Worm (Caenorhabditis elegans) whole organism, late embryonic: ENCODE data around the gene mdt-4.
"Not testable (repeated sequence)": the region's sequence is repeated elsewhere in the genome, so short reads cannot be mapped to it uniquely, and the experiment has no call there.

Experiments used
- C38D4.7 ChIP-seq: fragments of 200-800 bp; sonication (Bioruptor generic); optimal IDR thresholded peaks from 2 replicates; lab custom pipeline; 2018; ENCODE audit warnings: mild to moderate bottlenecking, missing genetic modification characterization, moderate library complexity, missing compliant biosample characterization
- F13H6.1 ChIP-seq: sonication (generic microtip); optimal IDR thresholded peaks from 2 replicates; lab custom pipeline; 2016; ENCODE audit warnings: missing genetic modification characterization, missing compliant biosample characterization
- K09A11.1 ChIP-seq: sonication (generic microtip); optimal IDR thresholded peaks from 2 replicates; lab custom pipeline; 2017; ENCODE audit warnings: antibody characterized with exemption, mild to moderate bottlenecking, missing genetic modification characterization, missing compliant biosample characterization; ENCODE audit not compliant: insufficient read depth
- ceh-14 ChIP-seq: sonication (generic microtip); optimal IDR thresholded peaks from 2 replicates; lab custom pipeline; 2016; ENCODE audit warnings: missing genotype, missing genetic modification characterization, missing compliant biosample characterization
- ceh-18 ChIP-seq: sonication (generic microtip); optimal IDR thresholded peaks from 2 replicates; lab custom pipeline; 2016; ENCODE audit warnings: missing genetic modification characterization, missing compliant biosample characterization
- ceh-2 ChIP-seq: sonication (generic microtip); optimal IDR thresholded peaks from 2 replicates; lab custom pipeline; 2016; ENCODE audit warnings: missing genotype, missing genetic modification characterization, missing compliant biosample characterization
- ceh-24 ChIP-seq: sonication (generic microtip); optimal IDR thresholded peaks from 2 replicates; lab custom pipeline; 2016; ENCODE audit warnings: mild to moderate bottlenecking, missing genetic modification characterization, missing compliant biosample characterization
- ceh-45 ChIP-seq: fragments of 200-800 bp; sonication (Bioruptor generic); IDR thresholded peaks from 2 replicates; pipeline ENCODE4 v1.3.6; 2022; ENCODE audit warnings: missing genetic modification reagents, missing genetic modification characterization, missing compliant biosample characterization
- ceh-48 ChIP-seq: sonication (generic microtip); optimal IDR thresholded peaks from 2 replicates; lab custom pipeline; 2016; ENCODE audit warnings: missing genetic modification characterization, inconsistent platforms, missing compliant biosample characterization
- ceh-6 ChIP-seq: fragments of 200-800 bp; sonication (Bioruptor generic); optimal IDR thresholded peaks from 2 replicates; lab custom pipeline; 2018; ENCODE audit warnings: mild to moderate bottlenecking, missing genetic modification characterization, missing compliant biosample characterization
- dmd-4 ChIP-seq: sonication (generic microtip); optimal IDR thresholded peaks from 2 replicates; lab custom pipeline; 2016; ENCODE audit warnings: borderline replicate concordance, missing genetic modification characterization, missing compliant biosample characterization
- elt-2 ChIP-seq: sonication (generic microtip); optimal IDR thresholded peaks from 2 replicates; lab custom pipeline; 2016; ENCODE audit warnings: missing genetic modification reagents, missing genetic modification characterization, missing compliant biosample characterization
- elt-4 ChIP-seq: sonication (generic microtip); optimal IDR thresholded peaks from 2 replicates; lab custom pipeline; 2016; ENCODE audit warnings: missing genetic modification characterization, missing compliant biosample characterization
- eyg-1 ChIP-seq: sonication (generic microtip); optimal IDR thresholded peaks from 2 replicates; lab custom pipeline; 2016; ENCODE audit warnings: missing genotype, missing genetic modification characterization, missing compliant biosample characterization
- fkh-6 ChIP-seq: sonication (generic microtip); optimal IDR thresholded peaks from 2 replicates; lab custom pipeline; 2016; ENCODE audit warnings: missing genetic modification characterization, missing compliant biosample characterization
- gmeb-2 ChIP-seq: sonication (generic microtip); optimal IDR thresholded peaks from 2 replicates; lab custom pipeline; 2016; ENCODE audit warnings: missing genetic modification characterization, inconsistent platforms, missing compliant biosample characterization
- hlh-13 ChIP-seq: fragments of 200-800 bp; sonication (Bioruptor generic); optimal IDR thresholded peaks from 2 replicates; lab custom pipeline; 2018; ENCODE audit warnings: mild to moderate bottlenecking, missing genetic modification characterization, missing compliant biosample characterization
- hlh-30 ChIP-seq: sonication (generic microtip); optimal IDR thresholded peaks from 2 replicates; lab custom pipeline; 2017; ENCODE audit warnings: antibody characterized with exemption, missing genetic modification characterization, missing compliant biosample characterization; ENCODE audit not compliant: insufficient read depth
- hlh-6 ChIP-seq: sonication (generic microtip); optimal IDR thresholded peaks from 2 replicates; lab custom pipeline; 2016; ENCODE audit warnings: missing genotype, missing genetic modification characterization, missing compliant biosample characterization
- lim-6 ChIP-seq: sonication (generic microtip); optimal IDR thresholded peaks from 2 replicates; lab custom pipeline; 2016; ENCODE audit warnings: missing genetic modification characterization, missing compliant biosample characterization
- madf-2 ChIP-seq: sonication (generic microtip); optimal IDR thresholded peaks from 2 replicates; lab custom pipeline; 2017; ENCODE audit warnings: missing genetic modification characterization, missing compliant biosample characterization
- mec-3 ChIP-seq: sonication (generic microtip); optimal IDR thresholded peaks from 2 replicates; lab custom pipeline; 2016; ENCODE audit warnings: borderline replicate concordance, missing genetic modification characterization, missing compliant biosample characterization
- nfya-1 ChIP-seq: sonication (generic microtip); optimal IDR thresholded peaks from 2 replicates; lab custom pipeline; 2017; ENCODE audit warnings: missing genetic modification characterization, mild to moderate bottlenecking, missing compliant biosample characterization, antibody characterized with exemption, moderate library complexity
- odd-2 ChIP-seq: sonication (generic microtip); optimal IDR thresholded peaks from 2 replicates; lab custom pipeline; 2017; ENCODE audit warnings: antibody characterized with exemption, mild to moderate bottlenecking, missing genetic modification characterization, missing compliant biosample characterization
- pag-3 ChIP-seq: sonication (generic microtip); optimal IDR thresholded peaks from 2 replicates; lab custom pipeline; 2016; ENCODE audit warnings: missing compliant biosample characterization, missing genetic modification characterization, borderline replicate concordance
- pha-2 ChIP-seq: sonication (generic microtip); optimal IDR thresholded peaks from 2 replicates; lab custom pipeline; 2017; ENCODE audit warnings: mild to moderate bottlenecking, missing genetic modification characterization, missing compliant biosample characterization
- pha-4 ChIP-seq: fragments of 150-350 bp; optimal IDR thresholded peaks from 2 replicates; lab custom pipeline; 2018; ENCODE audit warnings: missing biosample characterization, missing genetic modification reagents, missing genetic modification characterization
- pqm-1 ChIP-seq: sonication (generic microtip); optimal IDR thresholded peaks from 2 replicates; lab custom pipeline; 2016; ENCODE audit warnings: missing genetic modification characterization, missing compliant biosample characterization
- sdc-2 ChIP-seq: sonication (generic microtip); optimal IDR thresholded peaks from 2 replicates; lab custom pipeline; 2016; ENCODE audit warnings: missing genotype, missing genetic modification characterization, missing compliant biosample characterization
- sox-2 ChIP-seq: fragments of 200-800 bp; sonication (Bioruptor generic); IDR thresholded peaks from 2 replicates; pipeline ENCODE4 v1.3.6; 2022; ENCODE audit warnings: missing genetic modification reagents, missing genetic modification characterization, missing compliant biosample characterization
- sox-4 ChIP-seq: sonication (generic microtip); optimal IDR thresholded peaks from 2 replicates; lab custom pipeline; 2017; ENCODE audit warnings: mild to moderate bottlenecking, missing genetic modification characterization, inconsistent platforms, missing compliant biosample characterization
- syd-9 ChIP-seq: sonication (generic microtip); optimal IDR thresholded peaks from 2 replicates; lab custom pipeline; 2016; ENCODE audit warnings: mild to moderate bottlenecking, missing genetic modification characterization, moderate library complexity, missing compliant biosample characterization
- ttx-3 ChIP-seq: sonication (generic microtip); optimal IDR thresholded peaks from 2 replicates; lab custom pipeline; 2016; ENCODE audit warnings: missing genetic modification reagents, missing genetic modification characterization, missing compliant biosample characterization
- unc-42 ChIP-seq: sonication (generic microtip); optimal IDR thresholded peaks from 2 replicates; lab custom pipeline; 2016; ENCODE audit warnings: missing genotype, missing genetic modification characterization, missing compliant biosample characterization

mdt-4 gene

ce11 chrII:4941050-4941449, 2.7 kb downstream of the mdt-4 start, which contains the start of gene cblc-1:
TSS of gene cblc-1 (minus strand) at chrII:4941150.
- TF ChIP-seq ttx-3 (no peak), nfya-1 (tag; lab: Kevin White, UChicago) (no peak)

ce11 chrII:4937743-4938142, 6.0 kb downstream of the mdt-4 start, which contains the start of gene ZK546.4:
TSS of gene ZK546.4 (plus strand) at chrII:4938043.
- TF ChIP-seq fkh-6 (tag; lab: Kevin White, UChicago): no peak
- TF ChIP-seq ceh-48 (tag; lab: Kevin White, UChicago): no peak
- TF ChIP-seq hlh-13 (GFP tag; lab: Kevin White, UChicago): no peak
- TF ChIP-seq sox-2 (GFP tag; lab: Robert Waterston, UW): no peak
- TF ChIP-seq dmd-4 (tag; lab: Kevin White, UChicago): no peak
- TF ChIP-seq hlh-30 (tag; lab: Kevin White, UChicago): no peak
- no peak for TF ChIP-seq ceh-18 (tag; lab: Kevin White, UChicago)
- no peak for TF ChIP-seq sdc-2 (tag; lab: Kevin White, UChicago)
- TF ChIP-seq hlh-6 (tag; lab: Kevin White, UChicago): no peak
- TF ChIP-seq ceh-14: no peak
- no peak for TF ChIP-seq C38D4.7 (GFP tag; lab: Kevin White, UChicago)

ce11 chrII:4935518-4935917, 8.2 kb downstream of the mdt-4 start, which contains the start of gene ZK546.5:
TSS of gene ZK546.5 (plus strand) at chrII:4935818.
- TF ChIP-seq F13H6.1 (tag; lab: Kevin White, UChicago): no peak
- peak; percentile 60 for TF ChIP-seq unc-42 (tag; lab: Kevin White, UChicago)
- no peak for TF ChIP-seq ceh-6 (GFP tag; lab: Kevin White, UChicago)
- TF ChIP-seq elt-4 (tag; lab: Kevin White, UChicago): no peak
- no peak for TF ChIP-seq ceh-2 (tag; lab: Kevin White, UChicago)
- TF ChIP-seq ceh-48 (tag; lab: Kevin White, UChicago): peak; percentile 25
- TF ChIP-seq elt-2 (tag; lab: Kevin White, UChicago): no peak
- TF ChIP-seq, all 69 proteins: peak for 2

ce11 chrII:4934954-4935353, 8.8 kb downstream of the mdt-4 start, which contains the start of gene gst-30:
TSS of gene gst-30 (minus strand) at chrII:4935054.
- no peak for TF ChIP-seq pha-2 (tag; lab: Kevin White, UChicago)
- no peak for TF ChIP-seq syd-9 (tag; lab: Kevin White, UChicago)
- no peak for TF ChIP-seq lim-6 (tag; lab: Kevin White, UChicago)
- TF ChIP-seq sox-4: no peak
- no peak for TF ChIP-seq pha-4
- TF ChIP-seq gmeb-2 (tag; lab: Kevin White, UChicago): no peak
- no peak for TF ChIP-seq F13H6.1 (tag; lab: Kevin White, UChicago)
- no peak for TF ChIP-seq sox-2 (GFP tag; lab: Robert Waterston, UW)
- TF ChIP-seq eyg-1 (tag; lab: Kevin White, UChicago): no peak
- TF ChIP-seq ceh-24 (tag; lab: Kevin White, UChicago): no peak
- no peak for TF ChIP-seq pqm-1
- no peak for TF ChIP-seq elt-4 (tag; lab: Kevin White, UChicago)
- TF ChIP-seq mec-3: no peak
- no peak for TF ChIP-seq pag-3 (tag; lab: Kevin White, UChicago)
- no peak for TF ChIP-seq sdc-2 (tag; lab: Kevin White, UChicago)
- TF ChIP-seq madf-2 (tag; lab: Kevin White, UChicago): no peak
- TF ChIP-seq fkh-6 (tag; lab: Kevin White, UChicago): no peak
- TF ChIP-seq odd-2: no peak
- no peak for TF ChIP-seq K09A11.1 (tag; lab: Kevin White, UChicago)
- TF ChIP-seq hlh-6 (tag; lab: Kevin White, UChicago): no peak

ce11 chrII:4932727-4933126, 11.0 kb downstream of the mdt-4 start, which contains the start of gene msp-152:
TSS of gene msp-152 (plus strand) at chrII:4933027.
- TF ChIP-seq ceh-45, ttx-3, odd-2: not testable (repeated sequence)
